Fruit fly (Drosophila melanogaster) whole organism, pupa: ENCODE results near the gene CG13728.

Experiments
- CG10348 ChIP-seq: fragments of 200-800 bp; sonication (Bioruptor generic); IDR thresholded peaks from 2 replicates; pipeline ENCODE4 v1.3.6; 2022; ENCODE audit warnings: missing biosample characterization, missing genetic modification characterization
- CG12605 ChIP-seq: fragments of 200-800 bp; sonication (Bioruptor generic); IDR thresholded peaks from 2 replicates; pipeline ENCODE4 v1.3.6; 2022; ENCODE audit warnings: missing biosample characterization, missing genetic modification characterization
- CG13204 ChIP-seq: fragments of 200-800 bp; sonication (Bioruptor generic); optimal IDR thresholded peaks from 2 replicates; lab custom pipeline; 2018; ENCODE audit warnings: missing biosample characterization, mild to moderate bottlenecking, missing genetic modification characterization, moderate library complexity
- CG14655 ChIP-seq: fragments of 200-800 bp; sonication (Bioruptor generic); optimal IDR thresholded peaks from 3 replicates; lab custom pipeline; 2017; ENCODE audit warnings: mild to moderate bottlenecking, missing biosample characterization, missing genetic modification reagents, missing genetic modification characterization
- CG15710 ChIP-seq: fragments of 200-800 bp; sonication (Bioruptor generic); optimal IDR thresholded peaks from 2 replicates; lab custom pipeline; 2018; ENCODE audit warnings: missing biosample characterization, mild to moderate bottlenecking, missing genetic modification characterization, moderate library complexity
- CG17806 ChIP-seq: fragments of 200-800 bp; sonication (Bioruptor generic); optimal IDR thresholded peaks from 2 replicates; lab custom pipeline; 2018; ENCODE audit warnings: missing biosample characterization, mild to moderate bottlenecking, missing genetic modification characterization, moderate library complexity
- CG32121 ChIP-seq: fragments of 200-800 bp; sonication (Bioruptor generic); IDR thresholded peaks from 2 replicates; pipeline ENCODE4 v1.3.6; 2022; ENCODE audit warnings: missing biosample characterization, missing genetic modification characterization
- CG34367 ChIP-seq: fragments of 200-800 bp; sonication (Bioruptor generic); optimal IDR thresholded peaks from 2 replicates; lab custom pipeline; 2018; ENCODE audit warnings: missing biosample characterization, mild to moderate bottlenecking, missing genetic modification characterization
- CG4496 ChIP-seq: fragments of 200-800 bp; sonication (Bioruptor generic); IDR thresholded peaks from 3 replicates; pipeline ENCODE4 v1.3.6; 2022; ENCODE audit warnings: missing biosample characterization, missing genetic modification characterization
- CG8159 ChIP-seq: fragments of 200-800 bp; sonication (Bioruptor generic); optimal IDR thresholded peaks from 3 replicates; lab custom pipeline; 2018; ENCODE audit warnings: missing biosample characterization, mild to moderate bottlenecking, missing genetic modification characterization, moderate library complexity
- CG8301 ChIP-seq: fragments of 200-800 bp; sonication (Bioruptor generic); optimal IDR thresholded peaks from 2 replicates; lab custom pipeline; 2018; ENCODE audit warnings: missing biosample characterization, mild to moderate bottlenecking, missing genetic modification characterization
- CG9948 ChIP-seq: fragments of 200-800 bp; sonication (Bioruptor generic); optimal IDR thresholded peaks from 2 replicates; lab custom pipeline; 2018; ENCODE audit warnings: missing biosample characterization, mild to moderate bottlenecking, missing genetic modification characterization, moderate library complexity
- D1 ChIP-seq: fragments of 200-800 bp; sonication (Bioruptor generic); optimal IDR thresholded peaks from 2 replicates; lab custom pipeline; 2018; ENCODE audit warnings: missing biosample characterization, mild to moderate bottlenecking, missing genetic modification characterization, moderate library complexity
- EcR ChIP-seq: fragments of 200-800 bp; sonication (Bioruptor generic); optimal IDR thresholded peaks from 3 replicates; lab custom pipeline; 2019; ENCODE audit warnings: missing biosample characterization, missing genetic modification characterization, mild to moderate bottlenecking, moderate library complexity, missing genetic modification reagents
- Ets98B ChIP-seq: fragments of 200-800 bp; sonication (Bioruptor generic); IDR thresholded peaks from 2 replicates; pipeline ENCODE4 v1.3.6; 2022; ENCODE audit warnings: missing biosample characterization, missing genetic modification characterization
- Pif1A ChIP-seq: fragments of 200-800 bp; sonication (Bioruptor generic); optimal IDR thresholded peaks from 3 replicates; lab custom pipeline; 2016; ENCODE audit warnings: missing biosample characterization, missing genetic modification characterization
- Pif1B ChIP-seq: fragments of 200-800 bp; sonication (Bioruptor generic); optimal IDR thresholded peaks from 3 replicates; lab custom pipeline; 2016; ENCODE audit warnings: missing biosample characterization, missing genetic modification characterization
- Snoo ChIP-seq: fragments of 200-800 bp; sonication (Bioruptor generic); optimal IDR thresholded peaks from 3 replicates; lab custom pipeline; 2017; ENCODE audit warnings: missing biosample characterization, mild to moderate bottlenecking, missing genetic modification characterization, inconsistent platforms
- fd96Ca ChIP-seq: fragments of 200-800 bp; sonication (Bioruptor generic); IDR thresholded peaks from 3 replicates; pipeline ENCODE4 v1.3.6; 2022; ENCODE audit warnings: missing biosample characterization, missing genetic modification characterization
- gl ChIP-seq: fragments of 200-800 bp; sonication (Bioruptor generic); optimal IDR thresholded peaks from 2 replicates; lab custom pipeline; 2018; ENCODE audit warnings: missing biosample characterization, mild to moderate bottlenecking, missing genetic modification characterization
- rn ChIP-seq: fragments of 200-800 bp; sonication (Bioruptor generic); IDR thresholded peaks from 2 replicates; pipeline ENCODE4 v1.3.6; 2022; ENCODE audit warnings: missing biosample characterization, missing genetic modification characterization

CG13728 gene

DNA sequence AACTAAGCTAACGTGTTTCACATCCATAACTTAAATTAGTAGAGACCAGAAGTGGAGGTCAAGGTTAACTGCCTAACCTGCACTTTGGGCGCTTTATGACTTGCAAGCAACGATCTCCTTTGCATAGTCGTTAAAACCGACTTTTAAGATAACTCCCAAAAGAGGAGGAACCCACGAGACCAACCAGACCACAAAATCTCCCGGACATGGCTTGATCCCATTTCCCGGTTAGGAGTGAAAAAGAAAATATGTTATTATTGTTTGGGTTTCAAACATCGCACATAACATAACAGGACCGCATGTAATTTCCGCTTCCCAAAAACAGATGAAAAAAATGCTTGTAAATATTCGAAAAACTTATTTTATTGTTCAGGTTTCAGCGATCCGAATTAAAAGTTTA, 757 bp upstream of the CG13728 start:
- TF ChIP-seq CG8301 (tag; lab: Kevin White, UChicago) = no peak
- no peak for TF ChIP-seq D1
- TF ChIP-seq CG12605 = no peak
- TF ChIP-seq Ets98B (GFP tag; lab: Robert Waterston, UW) = no peak
- TF ChIP-seq CG10348 (GFP tag; lab: Robert Waterston, UW) = no peak
- no peak for TF ChIP-seq EcR (GFP tag; lab: Kevin White, UChicago)
- no peak for TF ChIP-seq rn
- TF ChIP-seq CG13204 (GFP tag; lab: Kevin White, UChicago) = no peak

DNA sequence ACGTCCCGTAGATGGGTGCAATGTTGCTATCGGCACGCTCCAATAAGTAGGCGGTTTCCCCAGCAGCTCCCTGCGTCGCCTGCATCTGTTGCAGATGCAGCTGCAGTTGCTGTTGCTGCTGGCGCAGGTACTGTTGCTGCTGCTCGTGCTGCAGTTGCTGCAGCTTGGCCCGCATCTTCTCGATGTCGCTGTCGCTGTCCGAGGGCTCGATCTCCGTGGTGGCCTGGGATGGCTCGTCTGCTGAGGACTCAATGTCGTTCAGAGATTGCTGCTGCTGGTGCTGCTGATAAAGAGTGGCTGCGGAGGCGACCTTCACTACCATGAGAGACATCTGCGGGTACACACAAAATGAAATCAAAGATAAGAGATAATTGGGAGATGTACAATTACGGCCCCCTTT, 538 bp downstream of the CG13728 start:
- TF ChIP-seq CG9948 = no peak

DNA sequence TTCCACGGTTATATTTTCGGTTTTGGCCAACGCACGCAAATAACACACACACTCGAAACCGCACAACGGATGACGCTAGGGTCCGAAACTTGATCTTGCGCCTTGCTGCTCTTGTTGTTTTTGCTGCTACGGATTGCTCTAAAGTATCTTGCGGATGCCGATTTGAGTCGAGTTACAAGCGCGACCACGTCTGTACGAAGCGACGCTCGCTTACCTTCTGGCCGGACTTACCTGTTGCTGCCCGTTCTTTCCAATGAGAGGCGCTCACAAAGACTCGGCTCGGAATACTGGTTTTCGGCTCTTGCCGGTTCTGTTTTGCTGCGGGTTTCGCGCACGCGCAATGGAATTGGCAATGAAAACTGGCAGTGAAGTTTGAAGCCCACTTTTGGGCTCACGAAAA, 3.2 kb downstream of the CG13728 start, which contains the start of gene Cad74A:
TSS of gene Cad74A (minus strand) at position 220 of the 400 bp plus-strand sequence.
- TF ChIP-seq CG9948 (no peak), CG4496 (peak; percentile 51; the same call in 2 of the 3 replicates), CG12605 (no peak), Ets98B (GFP tag; lab: Robert Waterston, UW) (peak; percentile 58; the same call in 1 of the 2 replicates), CG10348 (GFP tag; lab: Robert Waterston, UW) (no peak), Pif1B (peak; percentile 38), fd96Ca (GFP tag; lab: Robert Waterston, UW) (no peak), EcR (GFP tag; lab: Kevin White, UChicago) (peak; percentile 38), CG13204 (GFP tag; lab: Kevin White, UChicago) (peak; percentile 35)

DNA sequence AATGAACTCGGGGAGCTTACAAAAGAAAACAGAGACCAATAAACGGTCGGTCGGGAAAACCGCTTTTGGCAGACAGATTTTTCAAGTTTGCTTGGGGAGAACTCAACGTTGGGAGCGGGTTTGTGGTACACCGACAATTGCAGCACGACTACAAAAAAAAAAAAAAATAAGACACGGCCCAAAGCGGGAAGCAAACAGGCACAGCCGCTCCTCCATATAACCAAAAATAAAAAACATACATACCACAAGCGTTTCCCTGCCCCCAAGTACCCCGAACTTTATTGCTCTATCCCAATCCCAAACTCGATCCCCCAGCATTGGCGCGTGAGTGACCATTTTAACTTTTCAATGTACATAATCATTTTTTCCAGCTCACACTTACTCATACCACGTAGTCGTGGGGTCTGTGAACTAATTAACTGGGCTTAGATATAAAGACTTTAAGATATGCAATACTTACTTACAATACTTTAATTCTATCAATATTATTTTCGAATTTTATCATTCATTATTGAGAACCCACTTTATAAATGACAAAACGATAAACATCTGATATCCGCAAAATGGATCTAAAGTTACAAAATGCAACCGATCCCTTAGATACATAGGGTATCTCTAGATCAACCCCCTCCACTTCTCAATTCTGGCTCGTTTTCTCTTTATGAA, 7.4 kb downstream of the CG13728 start:
- TF ChIP-seq CG14655 (GFP tag; lab: Kevin White, UChicago) (peak; percentile 48), rn (no peak), CG8159 (no peak), CG12605 (no peak), CG9948 (no peak), CG32121 (GFP tag; lab: Robert Waterston, UW) (peak; percentile 47; the same call in 1 of the 2 replicates), gl (tag; lab: Kevin White, UChicago) (no peak), CG17806 (tag; lab: Kevin White, UChicago) (no peak), CG10348 (GFP tag; lab: Robert Waterston, UW) (no peak), CG34367 (no peak), CG13204 (GFP tag; lab: Kevin White, UChicago) (no peak), EcR (GFP tag; lab: Kevin White, UChicago) (no peak), Ets98B (GFP tag; lab: Robert Waterston, UW) (peak; percentile 53; the same call in 1 of the 2 replicates), Pif1A (no peak), CG4496 (peak; percentile 67; the same call in 2 of the 3 replicates), CG8301 (tag; lab: Kevin White, UChicago) (peak; percentile 52), D1 (no peak), Snoo (no peak), CG15710 (tag; lab: Kevin White, UChicago) (no peak), fd96Ca (GFP tag; lab: Robert Waterston, UW) (peak; percentile 46; the same call in 2 of the 3 replicates), Pif1B (no peak)

DNA sequence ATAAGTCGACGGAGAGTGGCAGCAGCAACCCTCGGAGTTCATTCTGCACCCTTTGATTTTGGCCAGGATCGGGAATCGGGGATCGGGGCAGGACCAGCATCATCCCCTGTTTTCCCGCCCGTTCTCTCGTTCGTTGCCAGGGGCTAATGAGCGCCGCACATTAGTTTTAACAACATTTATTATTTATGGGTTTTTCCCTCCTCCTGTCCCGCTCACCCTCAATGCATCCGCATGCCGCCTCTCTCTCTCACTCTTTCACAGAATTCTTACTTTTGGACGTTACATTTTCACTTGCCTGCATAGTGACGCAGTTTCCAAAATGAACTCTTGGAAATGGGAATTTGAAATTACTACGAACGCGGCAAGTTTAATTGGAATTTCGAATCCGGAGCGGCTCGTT, 15.6 kb downstream of the CG13728 start:
- TF ChIP-seq rn (no peak), Pif1A (no peak), CG34367 (no peak), CG9948 (no peak), CG15710 (tag; lab: Kevin White, UChicago) (no peak), CG12605 (no peak), fd96Ca (GFP tag; lab: Robert Waterston, UW) (no peak), CG10348 (GFP tag; lab: Robert Waterston, UW) (no peak), Ets98B (GFP tag; lab: Robert Waterston, UW) (no peak), CG4496 (no peak), CG13204 (GFP tag; lab: Kevin White, UChicago) (no peak), CG14655 (GFP tag; lab: Kevin White, UChicago) (no peak), EcR (GFP tag; lab: Kevin White, UChicago) (no peak), CG8159 (no peak), CG8301 (tag; lab: Kevin White, UChicago) (no peak), Pif1B (no peak), CG17806 (tag; lab: Kevin White, UChicago) (no peak)

DNA sequence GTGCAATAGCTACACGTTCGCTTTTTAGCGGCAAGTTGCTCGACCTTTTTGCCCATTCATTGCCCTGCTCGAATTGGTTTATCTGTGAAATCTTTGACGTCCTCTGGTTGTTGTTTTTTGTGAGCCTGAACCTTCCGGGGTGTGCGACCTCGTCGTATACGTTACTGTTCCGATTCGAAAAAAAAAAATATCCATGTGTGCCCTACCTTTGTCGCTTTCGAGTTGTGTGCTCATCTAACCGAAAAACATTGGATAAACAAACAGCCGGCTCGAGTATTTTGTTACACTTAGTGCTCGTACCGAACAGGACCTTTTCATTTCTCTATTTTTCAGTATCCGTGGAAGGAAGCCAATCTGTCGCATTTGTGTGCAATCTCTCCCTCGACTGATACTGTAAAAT, 18.5 kb downstream of the CG13728 start:
- TF ChIP-seq gl (tag; lab: Kevin White, UChicago) (no peak), CG8159 (no peak), CG13204 (GFP tag; lab: Kevin White, UChicago) (no peak), CG9948 (no peak), D1 (no peak), CG4496 (no peak), CG14655 (GFP tag; lab: Kevin White, UChicago) (no peak), Snoo (no peak), CG10348 (GFP tag; lab: Robert Waterston, UW) (no peak), CG34367 (no peak), CG12605 (no peak), CG8301 (tag; lab: Kevin White, UChicago) (no peak), CG17806 (tag; lab: Kevin White, UChicago) (no peak), Ets98B (GFP tag; lab: Robert Waterston, UW) (no peak), rn (no peak), Pif1A (no peak), Pif1B (no peak), CG15710 (tag; lab: Kevin White, UChicago) (no peak)
- TF ChIP-seq, all 21 proteins: peak for 0
